Fruit fly (Drosophila melanogaster): Measurements from ENCODE around the gene CG11760.

- no peak for TF ChIP-seq CG8478 (optimal IDR thresholded peaks at IDR 0.05)
- TF ChIP-seq CTCF (optimal IDR thresholded peaks at IDR 0.05): no peak
Observed at dm6 chr3R:8744198-8744597, 25.2 kb downstream of the CG11760 start.
